Fruit fly (Drosophila melanogaster) whole organism, wandering third instar larva: Measurements from ENCODE around the gene Cypl.

ENCODE experiments used
- Abd-B ChIP-seq: fragments of >200 bp; optimal IDR thresholded peaks from 2 replicates; lab custom pipeline; 2017; ENCODE audit warnings: missing biosample characterization, missing genetic modification characterization
- CG32264 ChIP-seq: fragments of 200-800 bp; sonication (Bioruptor generic); optimal IDR thresholded peaks from 2 replicates; lab custom pipeline; 2016; ENCODE audit warnings: missing biosample characterization, missing genetic modification characterization
- CG9705 ChIP-seq: fragments of 200-800 bp; sonication (Bioruptor generic); optimal IDR thresholded peaks from 2 replicates; lab custom pipeline; 2018; ENCODE audit warnings: missing biosample characterization, mild to moderate bottlenecking, missing genetic modification characterization
- CrebA ChIP-seq: fragments of 200-800 bp; sonication (Bioruptor generic); optimal IDR thresholded peaks from 2 replicates; lab custom pipeline; 2016; ENCODE audit warnings: missing biosample characterization, mild to moderate bottlenecking, missing genetic modification characterization, borderline replicate concordance
- Dfd ChIP-seq: fragments of >200 bp; optimal IDR thresholded peaks from 2 replicates; lab custom pipeline; 2017; ENCODE audit warnings: missing biosample characterization, missing genetic modification characterization
- Dif ChIP-seq: fragments of 200-275, 200-300 bp; sonication (Bioruptor generic); optimal IDR thresholded peaks from 2 replicates; lab custom pipeline; 2018; ENCODE audit warnings: missing biosample characterization, missing genetic modification characterization; ENCODE audit not compliant: partially characterized antibody
- GATAd ChIP-seq: sonication (Bioruptor generic); optimal IDR thresholded peaks from 2 replicates; lab custom pipeline; 2016; ENCODE audit warnings: missing biosample characterization, missing genetic modification characterization
- HLH106 ChIP-seq: fragments of 200-800 bp; optimal IDR thresholded peaks from 3 replicates; lab custom pipeline; 2019; ENCODE audit warnings: missing biosample characterization, mild to moderate bottlenecking, missing genetic modification characterization, moderate library complexity
- Hnf4 ChIP-seq: fragments of 200-800 bp; sonication (Bioruptor generic); optimal IDR thresholded peaks from 2 replicates; lab custom pipeline; 2016; ENCODE audit warnings: missing biosample characterization, mild to moderate bottlenecking, missing genetic modification characterization
- Hr78 ChIP-seq: fragments of >200 bp; optimal IDR thresholded peaks from 2 replicates; lab custom pipeline; 2017; ENCODE audit warnings: missing biosample characterization, missing genetic modification characterization
- Hr83 ChIP-seq: fragments of 200-300 bp; sonication (Bioruptor generic); optimal IDR thresholded peaks from 2 replicates; lab custom pipeline; 2016; ENCODE audit warnings: missing biosample characterization, mild to moderate bottlenecking, missing genetic modification characterization, moderate library complexity; ENCODE audit not compliant: poor library complexity, severe bottlenecking
- Jra ChIP-seq: sonication (Bioruptor generic); optimal IDR thresholded peaks from 2 replicates; lab custom pipeline; 2016; ENCODE audit warnings: missing biosample characterization, missing genetic modification characterization
- Mio ChIP-seq: sonication (Bioruptor generic); optimal IDR thresholded peaks from 2 replicates; lab custom pipeline; 2016; ENCODE audit warnings: missing biosample characterization, missing genetic modification characterization
- Myc ChIP-seq: fragments of >200 bp; optimal IDR thresholded peaks from 2 replicates; lab custom pipeline; 2017
- N ChIP-seq: fragments of >200 bp; optimal IDR thresholded peaks from 2 replicates; lab custom pipeline; 2018; ENCODE audit warnings: missing biosample characterization, missing external identifiers, missing genetic modification characterization
- OdsH ChIP-seq: fragments of 200-800 bp; sonication (Bioruptor generic); optimal IDR thresholded peaks from 2 replicates; lab custom pipeline; 2016; ENCODE audit warnings: missing biosample characterization, mild to moderate bottlenecking, missing genetic modification characterization
- Rel ChIP-seq, 2 experiments: fragments of 200-800 bp; sonication (Bioruptor generic) in 1 of 2; optimal IDR thresholded peaks; 2 replicates in 1 of 2; 3 replicates in 1 of 2; lab custom pipeline; 2016 to 2019; ENCODE audit warnings: mild to moderate bottlenecking in 2 of 2, missing biosample characterization in 2 of 2, missing genetic modification characterization in 2 of 2, moderate library complexity in 1 of 2
- Sp1 ChIP-seq: fragments of 200-800 bp; sonication (Bioruptor generic); optimal IDR thresholded peaks from 3 replicates; lab custom pipeline; 2019; ENCODE audit warnings: missing biosample characterization, mild to moderate bottlenecking, missing genetic modification characterization, moderate library complexity
- Vsx2 ChIP-seq: fragments of 200-300, 225-300 bp; sonication (Bioruptor generic); optimal IDR thresholded peaks from 2 replicates; lab custom pipeline; 2018; ENCODE audit warnings: missing biosample characterization, missing genetic modification characterization; ENCODE audit not compliant: partially characterized antibody
- br ChIP-seq: fragments of 200-800 bp; sonication (Bioruptor generic); optimal IDR thresholded peaks from 2 replicates; lab custom pipeline; 2016; ENCODE audit warnings: missing biosample characterization, missing genetic modification characterization
- brk ChIP-seq: fragments of 200-800 bp; sonication (Bioruptor generic); optimal IDR thresholded peaks from 2 replicates; lab custom pipeline; 2016; ENCODE audit warnings: missing biosample characterization, mild to moderate bottlenecking, missing genetic modification characterization
- dl ChIP-seq, 2 experiments: fragments of 175-275, 200-275 bp in 1 of 2; fragments of 200-275 bp in 1 of 2; sonication (Bioruptor generic); optimal IDR thresholded peaks; lab custom pipeline; 2018; ENCODE audit warnings: mild to moderate bottlenecking in 2 of 2, missing biosample characterization in 2 of 2, missing genetic modification characterization in 2 of 2, moderate library complexity in 2 of 2; ENCODE audit not compliant: partially characterized antibody in 2 of 2, insufficient read depth in 1 of 2
- dmrt93B ChIP-seq: fragments of 200-800 bp; sonication (Bioruptor generic); optimal IDR thresholded peaks from 2 replicates; lab custom pipeline; 2018; ENCODE audit warnings: missing biosample characterization, mild to moderate bottlenecking, missing genetic modification characterization
- dsf ChIP-seq: sonication (Bioruptor generic); optimal IDR thresholded peaks from 2 replicates; lab custom pipeline; 2016; ENCODE audit warnings: missing biosample characterization, missing genetic modification characterization, borderline replicate concordance
- ey ChIP-seq: fragments of 200-800 bp; sonication (Bioruptor generic); optimal IDR thresholded peaks from 2 replicates; lab custom pipeline; 2016; ENCODE audit warnings: missing biosample characterization, missing genetic modification characterization
- foxo ChIP-seq, 2 experiments: fragments of 200-800 bp; sonication (Bioruptor generic); optimal IDR thresholded peaks; 2 replicates in 1 of 2; 3 replicates in 1 of 2; lab custom pipeline; 2016 to 2017; ENCODE audit warnings: missing biosample characterization in 2 of 2, missing genetic modification characterization in 2 of 2
- fru ChIP-seq: fragments of 200-800 bp; sonication (Bioruptor generic); optimal IDR thresholded peaks from 3 replicates; lab custom pipeline; 2016; ENCODE audit warnings: missing biosample characterization, mild to moderate bottlenecking, missing genetic modification characterization
- h ChIP-seq: fragments of 200-800 bp; sonication (Bioruptor generic); optimal IDR thresholded peaks from 3 replicates; lab custom pipeline; 2016; ENCODE audit warnings: missing biosample characterization, mild to moderate bottlenecking, missing genetic modification characterization
- jim ChIP-seq: fragments of 175-275, 200-325 bp; sonication (Bioruptor generic); optimal IDR thresholded peaks from 2 replicates; lab custom pipeline; 2016; ENCODE audit warnings: missing biosample characterization, mild to moderate bottlenecking, missing genetic modification characterization
- lola ChIP-seq: fragments of >200 bp; optimal IDR thresholded peaks from 2 replicates; lab custom pipeline; 2017; ENCODE audit warnings: missing biosample characterization, missing genetic modification characterization
- pan ChIP-seq: fragments of >200 bp; optimal IDR thresholded peaks from 2 replicates; lab custom pipeline; 2017
- psq ChIP-seq: fragments of 200-800 bp; sonication (Bioruptor generic); optimal IDR thresholded peaks from 3 replicates; lab custom pipeline; 2017; ENCODE audit warnings: missing biosample characterization, mild to moderate bottlenecking, missing genetic modification characterization, moderate library complexity
- rgr ChIP-seq: fragments of 200-800 bp; sonication (Bioruptor generic); optimal IDR thresholded peaks from 3 replicates; lab custom pipeline; 2016; ENCODE audit warnings: missing biosample characterization, mild to moderate bottlenecking, missing genetic modification characterization
- sage ChIP-seq: fragments of 200-800 bp; sonication (Bioruptor generic); optimal IDR thresholded peaks from 2 replicates; lab custom pipeline; 2016; ENCODE audit warnings: missing biosample characterization, mild to moderate bottlenecking, missing genetic modification characterization
- sv ChIP-seq: fragments of 200-800 bp; sonication (Bioruptor generic); optimal IDR thresholded peaks from 3 replicates; lab custom pipeline; 2016; ENCODE audit warnings: missing biosample characterization, missing genetic modification characterization
- tai ChIP-seq: sonication (Bioruptor generic); optimal IDR thresholded peaks from 2 replicates; lab custom pipeline; 2016; ENCODE audit warnings: missing biosample characterization, missing genetic modification characterization
- usp ChIP-seq: fragments of >200 bp; optimal IDR thresholded peaks from 2 replicates; lab custom pipeline; 2017; ENCODE audit warnings: missing biosample characterization, missing genetic modification characterization
- woc ChIP-seq: sonication (Bioruptor generic); optimal IDR thresholded peaks from 2 replicates; lab custom pipeline; 2016; ENCODE audit warnings: missing biosample characterization, mild to moderate bottlenecking, missing genetic modification characterization

Gene Cypl

DNA sequence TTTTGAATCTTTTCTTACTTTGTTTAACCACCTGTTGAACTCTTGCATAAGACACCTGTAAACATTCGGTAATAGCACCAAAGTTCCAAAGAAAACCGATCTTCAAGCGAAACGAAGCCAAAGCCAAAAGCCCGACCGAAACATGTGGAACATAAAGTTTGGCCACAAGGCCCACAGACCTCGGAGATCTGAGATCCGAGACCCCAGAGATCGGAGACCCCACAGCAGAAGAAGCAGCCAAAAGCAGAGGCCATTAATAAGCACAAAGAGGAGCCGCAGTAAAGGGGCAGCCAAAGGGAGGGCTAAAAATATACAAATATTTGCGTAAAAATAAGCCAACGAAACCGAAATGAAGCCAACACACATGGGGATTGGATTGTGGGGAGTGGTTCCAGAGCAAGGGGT, 31.9 kb downstream of the Cypl start:
- TF ChIP-seq br (GFP tag; lab: Kevin White, UChicago) (peak; percentile 22), foxo (GFP tag; optimal IDR thresholded peaks at IDR 0.05; lab: Kevin White, UChicago) (no peak), brk (GFP tag; lab: Kevin White, UChicago) (no peak), Sp1 (GFP tag; lab: Kevin White, UChicago) (no peak), Vsx2 (GFP tag; lab: Kevin White, UChicago) (peak; percentile 25), jim (GFP tag; lab: Kevin White, UChicago) (no peak), usp (GFP tag; lab: Kevin White, UChicago) (no peak), rgr (GFP tag; lab: Kevin White, UChicago) (no peak), fru (peak; percentile 29), ey (no peak), pan (lab: Kevin White, UChicago) (no peak), Abd-B (GFP tag; lab: Kevin White, UChicago) (no peak), Myc (lab: Kevin White, UChicago) (no peak), Rel (GFP tag; optimal IDR thresholded peaks at IDR 0.05; lab: Kevin White, UChicago) (no peak), Rel (tag; optimal IDR thresholded peaks at IDR 0.05; lab: Kevin White, UChicago) (no peak), dmrt93B (GFP tag; lab: Kevin White, UChicago) (no peak), psq (GFP tag; lab: Kevin White, UChicago) (peak; percentile 97)

DNA sequence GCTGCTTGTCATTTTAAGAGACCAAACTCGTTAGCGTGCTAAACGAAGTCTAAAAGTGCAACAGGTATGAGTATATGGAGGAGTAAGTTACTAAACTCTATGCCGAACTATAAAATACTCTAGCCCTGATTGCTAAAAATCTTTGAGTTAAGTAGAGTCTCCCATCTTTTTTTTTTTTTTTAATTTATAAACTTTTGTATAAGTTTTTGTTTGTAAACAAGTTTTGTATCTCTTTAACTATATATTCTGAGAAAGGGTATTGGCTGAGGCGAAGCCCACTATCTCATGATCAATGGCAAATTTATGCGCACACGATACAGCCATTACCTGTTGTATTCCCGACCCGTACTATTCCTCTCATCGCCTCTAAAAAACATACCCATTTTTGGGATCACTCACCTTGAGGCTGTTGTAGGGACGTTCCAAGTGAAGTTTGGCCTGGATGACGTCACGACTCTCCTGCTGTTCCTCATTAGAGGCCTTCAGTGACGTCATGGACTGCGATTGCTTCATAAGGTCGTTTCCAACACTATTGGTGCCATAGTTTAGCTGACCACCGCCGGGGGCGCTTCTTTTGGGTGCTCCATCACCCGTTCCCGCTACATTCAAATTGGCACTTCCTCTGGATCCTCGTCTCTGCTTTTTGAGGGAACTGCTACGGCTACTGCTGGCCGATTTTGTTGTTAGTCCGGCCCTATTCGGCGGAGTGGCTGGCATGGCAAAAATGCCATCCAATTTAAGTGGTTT, 35.0 kb downstream of the Cypl start:
- TF ChIP-seq ey (no peak), h (GFP tag; lab: Kevin White, UChicago) (peak; percentile 9)

DNA sequence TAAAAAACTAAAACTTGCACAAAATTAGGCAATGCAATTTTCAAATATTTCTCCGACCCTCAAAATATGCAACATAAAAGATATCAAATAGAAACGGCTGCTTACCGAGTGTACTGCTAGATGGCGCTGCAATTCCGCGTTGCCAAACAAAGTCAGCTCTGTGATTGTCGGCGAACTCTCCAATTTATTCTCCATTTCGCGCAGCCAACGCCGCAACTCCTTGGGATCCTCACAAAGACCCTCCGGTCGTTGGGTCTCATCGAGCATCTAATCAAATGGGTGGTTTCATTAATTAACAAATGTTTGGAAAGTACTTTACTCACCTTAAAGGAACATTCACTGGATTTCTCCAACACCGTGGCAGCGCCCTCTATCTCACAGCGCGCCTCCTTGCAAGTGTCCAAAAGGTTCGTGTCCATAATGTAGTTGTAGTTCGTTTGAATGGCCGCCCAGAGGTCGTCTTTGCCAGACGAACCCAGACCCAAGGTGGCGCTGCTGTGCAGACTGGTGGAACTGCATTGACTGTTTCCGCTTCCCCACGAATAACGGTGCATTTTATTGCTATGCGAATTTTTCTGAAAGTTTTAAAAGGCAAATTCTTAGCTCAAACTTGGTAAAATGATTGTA, 36.8 kb downstream of the Cypl start:
- no peak for TF ChIP-seq Dif
- no peak for TF ChIP-seq CG32264
- no peak for TF ChIP-seq dl (GFP tag; optimal IDR thresholded peaks at IDR 0.05; lab: Kevin White, UChicago; ENCODE audit: insufficient read depth in 1 of 2, partially characterized antibody in 2 of 2)
- TF ChIP-seq dmrt93B (GFP tag; lab: Kevin White, UChicago): peak; percentile 67
- peak; percentile 69 for TF ChIP-seq CG9705 (GFP tag; lab: Kevin White, UChicago)
- peak; percentile 71 for TF ChIP-seq rgr (GFP tag; lab: Kevin White, UChicago)
- no peak for TF ChIP-seq Mio (GFP tag; lab: Kevin White, UChicago)
- peak; percentile 31 for TF ChIP-seq jim (GFP tag; lab: Kevin White, UChicago)
- TF ChIP-seq Hnf4 (GFP tag; lab: Kevin White, UChicago): peak; percentile 59
- peak; percentile 64 for TF ChIP-seq psq (GFP tag; lab: Kevin White, UChicago)
- TF ChIP-seq usp (GFP tag; lab: Kevin White, UChicago): no peak
- TF ChIP-seq h (GFP tag; lab: Kevin White, UChicago): peak; percentile 65
- TF ChIP-seq fru: no peak
- TF ChIP-seq foxo (GFP tag; optimal IDR thresholded peaks at IDR 0.05; lab: Kevin White, UChicago): peak in 1 of 2 experiments; percentile 85
- no peak for TF ChIP-seq Abd-B (GFP tag; lab: Kevin White, UChicago)
- no peak for TF ChIP-seq Hr78 (GFP tag; lab: Kevin White, UChicago)
- TF ChIP-seq woc (GFP tag; lab: Kevin White, UChicago): no peak
- no peak for TF ChIP-seq brk (GFP tag; lab: Kevin White, UChicago)
- no peak for TF ChIP-seq GATAd (GFP tag; lab: Kevin White, UChicago)
- TF ChIP-seq pan (lab: Kevin White, UChicago): no peak
- peak; percentile 64 for TF ChIP-seq ey
- TF ChIP-seq br (GFP tag; lab: Kevin White, UChicago): peak; percentile 78
- TF ChIP-seq HLH106: peak; percentile 71
- peak; percentile 22 for TF ChIP-seq Jra (GFP tag; lab: Kevin White, UChicago)
- peak; percentile 92 for TF ChIP-seq Hr83
- TF ChIP-seq Sp1 (GFP tag; lab: Kevin White, UChicago): peak; percentile 24
- TF ChIP-seq Vsx2 (GFP tag; lab: Kevin White, UChicago): no peak
- TF ChIP-seq N (GFP tag; lab: Kevin White, UChicago): peak; percentile 51
- no peak for TF ChIP-seq sage (GFP tag; lab: Kevin White, UChicago)
- TF ChIP-seq Dfd (GFP tag; lab: Kevin White, UChicago): no peak
- TF ChIP-seq lola: no peak
- no peak for TF ChIP-seq Rel (GFP tag; optimal IDR thresholded peaks at IDR 0.05; lab: Kevin White, UChicago)
- no peak for TF ChIP-seq Rel (tag; optimal IDR thresholded peaks at IDR 0.05; lab: Kevin White, UChicago)
- peak; percentile 97 for TF ChIP-seq Myc (lab: Kevin White, UChicago)
- TF ChIP-seq dsf: no peak
- TF ChIP-seq sv: peak; percentile 1
- TF ChIP-seq OdsH (GFP tag; lab: Kevin White, UChicago): peak; percentile 70
- TF ChIP-seq tai (GFP tag; lab: Kevin White, UChicago): peak; percentile 39
- no peak for TF ChIP-seq CrebA
- TF ChIP-seq, all 38 proteins: peak for 19
